Worm (Caenorhabditis elegans): ENCODE data around the gene pro-2.

pro-2 gene

ce11 chrII:10350487-10350886, 5.6 kb upstream of the pro-2 start, which contains the start of gene C07E3.9:
C07E3.9 (plus strand) TSS chrII:10350756.
- TF ChIP-seq nhr-76 (tag; optimal IDR thresholded peaks at IDR 0.05) (no peak), snpc-4 (tag; optimal IDR thresholded peaks at IDR 0.05) (no peak), pha-4 (tag; optimal IDR thresholded peaks at IDR 0.05) (peak; percentile 39), nhr-23 (tag; optimal IDR thresholded peaks at IDR 0.05) (peak; percentile 23), R02D3.7 (tag; optimal IDR thresholded peaks at IDR 0.05) (peak; percentile 1), ztf-4 (tag; optimal IDR thresholded peaks at IDR 0.05) (no peak), lin-15B (tag; optimal IDR thresholded peaks at IDR 0.05) (peak; percentile 72)

DNA sequence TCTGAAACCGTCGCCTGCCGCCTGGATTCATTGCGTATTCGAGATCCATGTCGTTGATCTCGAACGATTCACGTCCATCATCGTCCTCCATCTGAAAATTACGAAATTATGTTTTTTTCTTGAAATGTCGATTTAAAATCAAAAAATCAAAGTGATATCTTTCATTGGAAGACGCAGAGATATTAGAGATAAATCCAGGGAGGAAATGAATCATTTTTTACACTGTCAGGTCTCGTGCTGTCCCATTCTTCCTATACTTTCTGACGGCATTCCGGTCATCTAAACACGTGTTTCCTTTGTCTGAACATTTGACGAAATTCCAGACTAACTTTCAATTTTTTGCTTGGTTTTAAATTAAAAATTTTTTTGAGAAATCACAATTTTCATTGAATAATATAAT, 5.0 kb upstream of the pro-2 start, which contains the start of gene stip-1:
stip-1 (minus strand) TSS at position 98 of the 400 bp plus-strand sequence.
- no peak for TF ChIP-seq elt-2 (tag; optimal IDR thresholded peaks at IDR 0.05)
- TF ChIP-seq unc-39 (tag; optimal IDR thresholded peaks at IDR 0.05), result no peak
- no peak for TF ChIP-seq egl-27 (tag; optimal IDR thresholded peaks at IDR 0.05)
- TF ChIP-seq nhr-11 (tag; optimal IDR thresholded peaks at IDR 0.05), result no peak
- no peak for TF ChIP-seq nhr-12 (tag; optimal IDR thresholded peaks at IDR 0.05)
- TF ChIP-seq pqm-1 (tag; optimal IDR thresholded peaks at IDR 0.05), result no peak
- TF ChIP-seq nhr-28 (tag; optimal IDR thresholded peaks at IDR 0.05), result no peak
- no peak for TF ChIP-seq skn-1 (tag; optimal IDR thresholded peaks at IDR 0.05)
- TF ChIP-seq lsy-12 (tag; optimal IDR thresholded peaks at IDR 0.05), result no peak
- TF ChIP-seq ama-1 (optimal IDR thresholded peaks at IDR 0.05), result no peak
- TF ChIP-seq unc-62 (GFP tag; optimal IDR thresholded peaks at IDR 0.05), result no peak
- TF ChIP-seq nhr-67 (tag; optimal IDR thresholded peaks at IDR 0.05), result no peak
- no peak for TF ChIP-seq ceh-82 (tag; optimal IDR thresholded peaks at IDR 0.05)
- TF ChIP-seq nfya-1 (tag; optimal IDR thresholded peaks at IDR 0.05; ENCODE audit: insufficient read depth), result no peak
- TF ChIP-seq mdl-1 (tag; optimal IDR thresholded peaks at IDR 0.05), result no peak
- no peak for TF ChIP-seq ztf-11 (tag; optimal IDR thresholded peaks at IDR 0.05)
- no peak for TF ChIP-seq snpc-4 (tag; optimal IDR thresholded peaks at IDR 0.05)

DNA sequence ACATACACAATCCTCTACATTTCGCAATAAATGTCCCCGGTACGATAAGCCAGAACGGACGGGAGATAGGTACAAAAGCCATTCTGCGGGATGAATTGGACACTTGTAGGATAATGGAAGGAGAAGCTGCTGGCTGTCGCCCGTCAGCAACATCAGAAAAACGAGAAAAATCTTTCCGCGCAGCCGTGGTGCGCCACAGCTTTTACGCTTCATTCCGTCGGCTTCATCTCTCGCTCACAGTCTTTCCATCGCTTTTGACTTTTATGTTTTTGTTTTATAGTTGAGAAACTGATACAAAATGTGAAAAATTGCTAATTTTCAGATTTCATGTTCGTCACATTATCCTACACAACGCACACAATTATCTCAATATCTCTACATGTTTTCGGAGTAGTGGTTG, 1.2 kb upstream of the pro-2 start, which contains the start of gene C07E3.10:
C07E3.10 (plus strand) TSS at position 301 of the 400 bp plus-strand sequence.
- TF ChIP-seq zag-1 (tag; optimal IDR thresholded peaks at IDR 0.05) (no peak), fos-1 (tag; optimal IDR thresholded peaks at IDR 0.05) (no peak), nhr-67 (tag; optimal IDR thresholded peaks at IDR 0.05) (no peak), fkh-2 (tag; optimal IDR thresholded peaks at IDR 0.05) (no peak), nhr-12 (tag; optimal IDR thresholded peaks at IDR 0.05) (no peak), nhr-77 (tag; optimal IDR thresholded peaks at IDR 0.05) (no peak), lin-39 (tag; optimal IDR thresholded peaks at IDR 0.05) (no peak), ztf-11 (tag; optimal IDR thresholded peaks at IDR 0.05) (no peak), daf-12 (tag; optimal IDR thresholded peaks at IDR 0.05) (no peak), snpc-4 (tag; optimal IDR thresholded peaks at IDR 0.05) (no peak), ceh-9 (tag; optimal IDR thresholded peaks at IDR 0.05) (no peak), nhr-23 (tag; optimal IDR thresholded peaks at IDR 0.05) (no peak), lsy-12 (tag; optimal IDR thresholded peaks at IDR 0.05) (no peak), ama-1 (optimal IDR thresholded peaks at IDR 0.05) (no peak), mml-1 (tag; optimal IDR thresholded peaks at IDR 0.05) (no peak), egl-5 (tag; optimal IDR thresholded peaks at IDR 0.05) (no peak)

ce11 chrII:10329754-10330153, 15.2 kb downstream of the pro-2 start:
- TF ChIP-seq nhr-76 (tag; optimal IDR thresholded peaks at IDR 0.05), result no peak
- no peak for TF ChIP-seq R02D3.7 (tag; optimal IDR thresholded peaks at IDR 0.05)
- TF ChIP-seq mdl-1 (tag; optimal IDR thresholded peaks at IDR 0.05), result no peak
- TF ChIP-seq snpc-4 (tag; optimal IDR thresholded peaks at IDR 0.05), result no peak
- TF ChIP-seq elt-2 (tag; optimal IDR thresholded peaks at IDR 0.05), result no peak
- TF ChIP-seq aly-2 (tag; optimal IDR thresholded peaks at IDR 0.05), result no peak

- TF ChIP-seq ceh-82 (tag; optimal IDR thresholded peaks at IDR 0.05), result no peak
- TF ChIP-seq nhr-23 (tag; optimal IDR thresholded peaks at IDR 0.05), result no peak
- no peak for TF ChIP-seq pqm-1 (tag; optimal IDR thresholded peaks at IDR 0.05)
- TF ChIP-seq ZK546.5 (tag; optimal IDR thresholded peaks at IDR 0.05), result no peak
- TF ChIP-seq nhr-25 (tag; optimal IDR thresholded peaks at IDR 0.05), result no peak
- no peak for TF ChIP-seq unc-39 (tag; optimal IDR thresholded peaks at IDR 0.05)
- no peak for TF ChIP-seq daf-12 (tag; optimal IDR thresholded peaks at IDR 0.05)
- no peak for TF ChIP-seq nhr-237 (tag; optimal IDR thresholded peaks at IDR 0.05)
- TF ChIP-seq lin-15B (tag; optimal IDR thresholded peaks at IDR 0.05), result no peak
- no peak for TF ChIP-seq unc-62 (GFP tag; optimal IDR thresholded peaks at IDR 0.05)
- TF ChIP-seq fkh-2 (tag; optimal IDR thresholded peaks at IDR 0.05), result no peak
- no peak for TF ChIP-seq ceh-9 (tag; optimal IDR thresholded peaks at IDR 0.05)
- no peak for TF ChIP-seq sea-2 (GFP tag; optimal IDR thresholded peaks at IDR 0.05)
- TF ChIP-seq mml-1 (tag; optimal IDR thresholded peaks at IDR 0.05), result no peak
- no peak for TF ChIP-seq fos-1 (tag; optimal IDR thresholded peaks at IDR 0.05)
Observed at ce11 chrII:10325615-10326232, 19.2 kb downstream of the pro-2 start, which contains the start of gene appg-1. appg-1 (plus strand) TSS chrII:10326041.

Data from whole organism, L3 larva.